Fruit fly (Drosophila melanogaster): ENCODE measurements around the gene SPE.
A peak's percentile ranks its signal among the peaks of the same experiment; 100 is the strongest.

SPE gene

dm6 chr3R:23722680-23723372 is 36.8 kb downstream of the SPE start, which contains the start of gene CG10365 (continued):
- TF ChIP-seq prd (optimal IDR thresholded peaks at IDR 0.05), result no peak
- TF ChIP-seq prd (GFP tag; IDR thresholded peaks at IDR 0.05), result peak; percentile 77
- TF ChIP-seq cad (GFP tag; optimal IDR thresholded peaks at IDR 0.05), result no peak
- TF ChIP-seq CG9817 (tag; optimal IDR thresholded peaks at IDR 0.05), result peak; percentile 80
- TF ChIP-seq Mrtf (GFP tag; IDR thresholded peaks at IDR 0.05), result peak; percentile 20; the same call in 1 of the 3 replicates
- TF ChIP-seq trh (GFP tag; optimal IDR thresholded peaks at IDR 0.05), result peak; percentile 34
- peak; percentile 68 for TF ChIP-seq CG12942 (GFP tag; optimal IDR thresholded peaks at IDR 0.05)
- peak; percentile 56 for TF ChIP-seq CG2116 (GFP tag; optimal IDR thresholded peaks at IDR 0.05)
- TF ChIP-seq slbo (GFP tag; IDR thresholded peaks at IDR 0.05), result peak; percentile 94
- no peak for TF ChIP-seq Lim3 (GFP tag; IDR thresholded peaks at IDR 0.05)
- peak; percentile 79 for TF ChIP-seq run (tag; optimal IDR thresholded peaks at IDR 0.05)
- peak; percentile 92 for TF ChIP-seq CG17361 (GFP tag; IDR thresholded peaks at IDR 0.05)
- TF ChIP-seq cato (GFP tag; optimal IDR thresholded peaks at IDR 0.05; ENCODE audit: borderline replicate concordance), result peak; percentile 23
- peak; percentile 85 for TF ChIP-seq CG32772 (GFP tag; IDR thresholded peaks at IDR 0.05)
- no peak for TF ChIP-seq pb (GFP tag; optimal IDR thresholded peaks at IDR 0.05)
- TF ChIP-seq ems (GFP tag; optimal IDR thresholded peaks at IDR 0.05), result no peak
- TF ChIP-seq bab2 (GFP tag; optimal IDR thresholded peaks at IDR 0.05), result peak; percentile 21
- TF ChIP-seq gfzf (GFP tag; optimal IDR thresholded peaks at IDR 0.05), result no peak
- no peak for TF ChIP-seq ab (GFP tag; optimal IDR thresholded peaks at IDR 0.05)
- TF ChIP-seq CG11504 (tag; optimal IDR thresholded peaks at IDR 0.05), result peak; percentile 95
- no peak for TF ChIP-seq fd102C (GFP tag; optimal IDR thresholded peaks at IDR 0.05)
- TF ChIP-seq CG11560 (tag; IDR thresholded peaks at IDR 0.05), result peak; percentile 51; the same call in 2 of the 3 replicates
- TF ChIP-seq unc-4 (GFP tag; IDR thresholded peaks at IDR 0.05; ENCODE audit: partially characterized antibody), result 0 out of 2 replicates have a peak, but pooled peaks have one; percentile 12
- TF ChIP-seq HLH3B (GFP tag; IDR thresholded peaks at IDR 0.05), result peak; percentile 87
- TF ChIP-seq CG30403 (GFP tag; optimal IDR thresholded peaks at IDR 0.05), result peak; percentile 90
- TF ChIP-seq ato (GFP tag; IDR thresholded peaks at IDR 0.05; ENCODE audit: partially characterized antibody), result no peak
- no peak for TF ChIP-seq ara (GFP tag; IDR thresholded peaks at IDR 0.05)
- peak; percentile 57 for TF ChIP-seq slou (GFP tag; optimal IDR thresholded peaks at IDR 0.05)
- TF ChIP-seq eve (GFP tag; optimal IDR thresholded peaks at IDR 0.05), result peak in 1 of 2 experiments; percentile 78
- peak; percentile 85 for TF ChIP-seq Blimp-1 (GFP tag; optimal IDR thresholded peaks at IDR 0.05)
- TF ChIP-seq CG14667 (GFP tag; IDR thresholded peaks at IDR 0.05), result peak; percentile 62
- TF ChIP-seq Ptx1 (GFP tag; IDR thresholded peaks at IDR 0.05), result peak; percentile 92
- peak; percentile 3 for TF ChIP-seq CG3065 (GFP tag; optimal IDR thresholded peaks at IDR 0.05)
- peak; percentile 55 for TF ChIP-seq CG10462 (GFP tag; optimal IDR thresholded peaks at IDR 0.05)
- peak; percentile 67 for TF ChIP-seq seq (GFP tag; IDR thresholded peaks at IDR 0.05)
- TF ChIP-seq Med (GFP tag), result peak; percentile 76
- TF ChIP-seq Nf-YA (GFP tag; IDR thresholded peaks at IDR 0.05), result peak; percentile 82
- TF ChIP-seq Ssrp (tag; optimal IDR thresholded peaks at IDR 0.05), result peak; percentile 81
- TF ChIP-seq Hr3 (GFP tag; optimal IDR thresholded peaks at IDR 0.05), result peak; percentile 84
- TF ChIP-seq nerfin-2 (GFP tag; IDR thresholded peaks at IDR 0.05; ENCODE audit: partially characterized antibody), result no peak
- no peak for TF ChIP-seq Tbp (GFP tag; optimal IDR thresholded peaks at IDR 0.05)
- TF ChIP-seq Vsx1 (GFP tag; optimal IDR thresholded peaks at IDR 0.05), result peak; percentile 43
- no peak for TF ChIP-seq twi (tag; optimal IDR thresholded peaks at IDR 0.05)
- TF ChIP-seq BEAF-32 (GFP tag; optimal IDR thresholded peaks at IDR 0.05), result no peak
- TF ChIP-seq CG11085 (GFP tag; IDR thresholded peaks at IDR 0.05), result peak; percentile 76
- TF ChIP-seq CG6175 (GFP tag; IDR thresholded peaks at IDR 0.05), result 0 out of 3 replicates have a peak, but pooled peaks have one; percentile 46
- peak; percentile 84 for TF ChIP-seq CG2712 (tag; optimal IDR thresholded peaks at IDR 0.05)
- peak; percentile 40 for TF ChIP-seq kay (GFP tag; optimal IDR thresholded peaks at IDR 0.05)
- peak; percentile 54; the same call in 1 of the 2 replicates for TF ChIP-seq Poxn (GFP tag; IDR thresholded peaks at IDR 0.05)
- TF ChIP-seq lab (GFP tag; optimal IDR thresholded peaks at IDR 0.05), result peak; percentile 92
